Fruit fly (Drosophila melanogaster): ENCODE measurements around the gene CG11307.

The CG11307 gene

dm6 chr3L:21591247-21591646 is 26.2 kb upstream of the CG11307 start:
- TF ChIP-seq fd59A (GFP tag; optimal IDR thresholded peaks at IDR 0.05) (no peak), Blimp-1 (GFP tag; optimal IDR thresholded peaks at IDR 0.05) (no peak), spab (GFP tag; optimal IDR thresholded peaks at IDR 0.05) (no peak), lz (GFP tag; optimal IDR thresholded peaks at IDR 0.05) (no peak), CG6792 (GFP tag; optimal IDR thresholded peaks at IDR 0.05) (no peak), Gug (GFP tag; IDR thresholded peaks at IDR 0.05) (no peak), ss (GFP tag; optimal IDR thresholded peaks at IDR 0.05) (peak in 1 of 2 experiments; percentile 53), Hr4 (GFP tag; optimal IDR thresholded peaks at IDR 0.05) (no peak), CG10669 (GFP tag; optimal IDR thresholded peaks at IDR 0.05) (no peak), CG6276 (GFP tag; optimal IDR thresholded peaks at IDR 0.05) (no peak), Sox102F (GFP tag; optimal IDR thresholded peaks at IDR 0.05) (no peak), svp (GFP tag) (peak; percentile 54)

- TF ChIP-seq dsx (GFP tag; optimal IDR thresholded peaks at IDR 0.05; ENCODE audit: poor library complexity, severe bottlenecking) (peak; percentile 54), CG6792 (GFP tag; optimal IDR thresholded peaks at IDR 0.05) (peak; percentile 44), Eip75B (GFP tag; optimal IDR thresholded peaks at IDR 0.05) (peak; percentile 59), Blimp-1 (GFP tag; optimal IDR thresholded peaks at IDR 0.05) (no peak), CG4318 (GFP tag; optimal IDR thresholded peaks at IDR 0.05) (no peak), CG34406 (GFP tag; optimal IDR thresholded peaks at IDR 0.05) (peak; percentile 23), fd59A (GFP tag; optimal IDR thresholded peaks at IDR 0.05) (peak; percentile 54), fkh (GFP tag; optimal IDR thresholded peaks at IDR 0.05) (no peak), Smox (GFP tag; optimal IDR thresholded peaks at IDR 0.05) (peak; percentile 51), CG1621 (tag; optimal IDR thresholded peaks at IDR 0.05) (peak; percentile 53), topi (GFP tag; optimal IDR thresholded peaks at IDR 0.05) (peak; percentile 60), CG11902 (GFP tag; optimal IDR thresholded peaks at IDR 0.05) (peak; percentile 40), CG10631 (GFP tag; optimal IDR thresholded peaks at IDR 0.05) (peak; percentile 55), lz (GFP tag; optimal IDR thresholded peaks at IDR 0.05) (peak; percentile 57), spab (GFP tag; optimal IDR thresholded peaks at IDR 0.05) (peak; percentile 47), Sox14 (GFP tag; optimal IDR thresholded peaks at IDR 0.05) (peak; percentile 64), CG8119 (GFP tag; IDR thresholded peaks at IDR 0.05) (0 out of 3 replicates have a peak, but pooled peaks have one; percentile 22), CG3919 (GFP tag; optimal IDR thresholded peaks at IDR 0.05) (peak; percentile 68), Hr4 (GFP tag; optimal IDR thresholded peaks at IDR 0.05) (peak; percentile 6), Ets21C (GFP tag; optimal IDR thresholded peaks at IDR 0.05) (peak; percentile 33), CG6276 (GFP tag; optimal IDR thresholded peaks at IDR 0.05) (no peak), Met (GFP tag; optimal IDR thresholded peaks at IDR 0.05) (peak; percentile 71), salr (GFP tag; optimal IDR thresholded peaks at IDR 0.05) (peak in 1 of 2 experiments; percentile 37), CG9139 (GFP tag; optimal IDR thresholded peaks at IDR 0.05) (no peak), CG32006 (GFP tag; optimal IDR thresholded peaks at IDR 0.05) (no peak), CG16779 (tag; optimal IDR thresholded peaks at IDR 0.05) (peak; percentile 25), achi (GFP tag; optimal IDR thresholded peaks at IDR 0.05) (peak; percentile 42), CG8632 (GFP tag; optimal IDR thresholded peaks at IDR 0.05) (peak; percentile 35), Sox102F (GFP tag; optimal IDR thresholded peaks at IDR 0.05) (peak; percentile 67), Hr38 (GFP tag; optimal IDR thresholded peaks at IDR 0.05) (no peak), CG11294 (GFP tag; IDR thresholded peaks at IDR 0.05) (no peak), esn (GFP tag; optimal IDR thresholded peaks at IDR 0.05) (peak; percentile 74), acj6 (GFP tag; optimal IDR thresholded peaks at IDR 0.05) (peak; percentile 55), net (GFP tag; optimal IDR thresholded peaks at IDR 0.05) (peak; percentile 15), CG7368 (GFP tag; optimal IDR thresholded peaks at IDR 0.05) (peak; percentile 34), CG10669 (GFP tag; optimal IDR thresholded peaks at IDR 0.05) (peak; percentile 51), Eip93F (GFP tag; optimal IDR thresholded peaks at IDR 0.05) (no peak), Eip78C (GFP tag) (peak; percentile 81), vri (GFP tag; optimal IDR thresholded peaks at IDR 0.05) (peak; percentile 46), pdm3 (GFP tag; optimal IDR thresholded peaks at IDR 0.05) (peak; percentile 61), CG11762 (GFP tag; optimal IDR thresholded peaks at IDR 0.05; ENCODE audit: insufficient read depth) (peak; percentile 16), ss (GFP tag; optimal IDR thresholded peaks at IDR 0.05) (peak; percentile 32 to 35), CG6808 (GFP tag; optimal IDR thresholded peaks at IDR 0.05) (peak; percentile 46), CG6854 (GFP tag; optimal IDR thresholded peaks at IDR 0.05) (peak; percentile 32), svp (GFP tag) (peak; percentile 82), CG15336 (GFP tag; IDR thresholded peaks at IDR 0.05) (no peak), Lpt (GFP tag; optimal IDR thresholded peaks at IDR 0.05) (no peak), Gug (GFP tag; IDR thresholded peaks at IDR 0.05) (no peak)
Observed at dm6 chr3L:21594408-21594807, 23.0 kb upstream of the CG11307 start.
